Worm (Caenorhabditis elegans) whole organism, L4 larva: Measurements from ENCODE around the gene Y71H2AM.11.

Source experiments
- F26F4.8 ChIP-seq: fragments of 200-800 bp; sonication (Bioruptor generic); conservative IDR thresholded peaks from 2 replicates; pipeline ENCODE4 v1.3.6; 2022; ENCODE audit warnings: missing genetic modification characterization, missing compliant biosample characterization
- R02D3.7 ChIP-seq: fragments of 150-350 bp; sonication (generic microtip); optimal IDR thresholded peaks from 3 replicates; lab custom pipeline; 2014; ENCODE audit warnings: missing biosample characterization, missing genetic modification characterization
- T20F7.1 ChIP-seq: fragments of 200-800 bp; sonication (Bioruptor generic); optimal IDR thresholded peaks from 2 replicates; lab custom pipeline; 2018; ENCODE audit warnings: mild to moderate bottlenecking, missing genetic modification characterization, missing compliant biosample characterization
- Y48G9A.11 ChIP-seq: fragments of 200-800 bp; sonication (Bioruptor generic); IDR thresholded peaks from 2 replicates; pipeline ENCODE4 v1.3.6; 2022; ENCODE audit warnings: missing genetic modification reagents, missing genetic modification characterization, missing compliant biosample characterization
- ZK337.2 ChIP-seq: fragments of 200-800 bp; sonication (Bioruptor generic); IDR thresholded peaks from 2 replicates; pipeline ENCODE4 v1.3.6; 2022; ENCODE audit warnings: missing genetic modification reagents, missing genetic modification characterization, missing compliant biosample characterization
- daf-12 ChIP-seq: fragments of 150-350 bp; optimal IDR thresholded peaks from 2 replicates; lab custom pipeline; 2014; ENCODE audit warnings: missing biosample characterization, missing genetic modification reagents, missing genetic modification characterization
- dmd-6 ChIP-seq: fragments of 200-800 bp; sonication (Bioruptor generic); IDR thresholded peaks from 2 replicates; pipeline ENCODE4 v1.3.6; 2022; ENCODE audit warnings: missing genetic modification reagents, missing genetic modification characterization, missing compliant biosample characterization
- duxl-1 ChIP-seq: sonication (generic microtip); optimal IDR thresholded peaks from 2 replicates; lab custom pipeline; 2016; ENCODE audit warnings: mild to moderate bottlenecking, missing genetic modification characterization, moderate library complexity, missing compliant biosample characterization; ENCODE audit not compliant: poor library complexity
- egl-27 ChIP-seq: sonication (generic microtip); optimal IDR thresholded peaks from 3 replicates; lab custom pipeline; 2017; ENCODE audit warnings: missing biosample characterization, missing genetic modification reagents, missing genetic modification characterization
- egl-43 ChIP-seq: fragments of 200-800 bp; sonication (Bioruptor generic); IDR thresholded peaks from 2 replicates; pipeline ENCODE4 v1.3.6; 2022; ENCODE audit warnings: missing genetic modification reagents, missing genetic modification characterization, missing compliant biosample characterization
- gei-8 ChIP-seq: fragments of 200-800 bp; sonication (Bioruptor generic); optimal IDR thresholded peaks from 2 replicates; lab custom pipeline; 2018; ENCODE audit warnings: mild to moderate bottlenecking, missing genetic modification characterization, missing compliant biosample characterization
- hif-1 ChIP-seq, 2 experiments: sonication (generic microtip); optimal IDR thresholded peaks; 2 replicates each; lab custom pipeline; 2016 to 2017; ENCODE audit warnings: missing compliant biosample characterization in 2 of 2, missing genetic modification characterization in 2 of 2, missing genetic modification reagents in 2 of 2, missing genotype in 2 of 2, mild to moderate bottlenecking in 1 of 2
- hlh-11 ChIP-seq: fragments of 200-800 bp; sonication (Bioruptor generic); optimal IDR thresholded peaks from 2 replicates; lab custom pipeline; 2018; ENCODE audit warnings: mild to moderate bottlenecking, missing genetic modification characterization, missing compliant biosample characterization
- hlh-30 ChIP-seq: sonication (generic microtip); optimal IDR thresholded peaks from 2 replicates; lab custom pipeline; 2017; ENCODE audit warnings: antibody characterized with exemption, mild to moderate bottlenecking, missing genetic modification characterization, missing compliant biosample characterization; ENCODE audit not compliant: insufficient read depth
- hmg-1.1 ChIP-seq: fragments of 200-800 bp; sonication (Bioruptor generic); IDR thresholded peaks from 2 replicates; pipeline ENCODE4 v1.3.6; 2022; ENCODE audit warnings: missing genetic modification reagents, missing genetic modification characterization, missing compliant biosample characterization
- lin-1 ChIP-seq: fragments of 200-800 bp; sonication (Bioruptor generic); IDR thresholded peaks from 2 replicates; pipeline ENCODE4 v1.3.6; 2022; ENCODE audit warnings: missing genetic modification reagents, missing genetic modification characterization, missing compliant biosample characterization
- lin-15B ChIP-seq: fragments of 150-350 bp; sonication (generic microtip); optimal IDR thresholded peaks from 3 replicates; lab custom pipeline; 2014; ENCODE audit warnings: missing biosample characterization, missing genetic modification characterization
- lin-39 ChIP-seq: fragments of 150-350 bp; optimal IDR thresholded peaks from 2 replicates; lab custom pipeline; 2014; ENCODE audit warnings: missing biosample characterization, missing genetic modification reagents, missing genetic modification characterization
- lsy-2 ChIP-seq, 2 experiments: fragments of 150-350 bp in 1 of 2; sonication (generic microtip) in 1 of 2; optimal IDR thresholded peaks; 2 replicates each; lab custom pipeline; 2014 to 2017; ENCODE audit warnings: missing biosample characterization in 2 of 2, missing genetic modification characterization in 2 of 2
- mdl-1 ChIP-seq, 2 experiments: fragments of 150-350 bp in 1 of 2; sonication (generic microtip) in 1 of 2; optimal IDR thresholded peaks; 2 replicates each; lab custom pipeline; 2014 to 2017; ENCODE audit warnings: missing biosample characterization in 2 of 2, missing genetic modification characterization in 2 of 2
- mxl-2 ChIP-seq: fragments of 200-800 bp; sonication (Bioruptor generic); conservative IDR thresholded peaks from 2 replicates; pipeline ENCODE4 v1.3.6; 2022; ENCODE audit warnings: missing genetic modification reagents, missing genetic modification characterization, missing compliant biosample characterization
- mxl-3 ChIP-seq: fragments of 200-800 bp; sonication (Bioruptor generic); optimal IDR thresholded peaks from 2 replicates; lab custom pipeline; 2018; ENCODE audit warnings: mild to moderate bottlenecking, missing genetic modification characterization, missing compliant biosample characterization
- nhr-25 ChIP-seq: sonication (generic microtip); optimal IDR thresholded peaks from 2 replicates; lab custom pipeline; 2017; ENCODE audit warnings: missing genetic modification characterization, mild to moderate bottlenecking, missing compliant biosample characterization, antibody characterized with exemption, moderate library complexity, borderline replicate concordance; ENCODE audit not compliant: insufficient read depth
- nhr-28 ChIP-seq: fragments of 150-350 bp; optimal IDR thresholded peaks from 2 replicates; lab custom pipeline; 2014; ENCODE audit warnings: missing biosample characterization, missing genetic modification characterization
- nhr-6 ChIP-seq: fragments of 150-350 bp; optimal IDR thresholded peaks from 2 replicates; lab custom pipeline; 2014; ENCODE audit warnings: missing biosample characterization, missing genetic modification characterization
- nhr-77 ChIP-seq: fragments of 150-350 bp; optimal IDR thresholded peaks from 2 replicates; lab custom pipeline; 2014; ENCODE audit warnings: missing biosample characterization, missing genetic modification characterization
- pha-4 ChIP-seq, 2 experiments: fragments of 150-350 bp in 1 of 2; fragments of 200-800 bp in 1 of 2; sonication (Bioruptor generic) in 1 of 2; IDR thresholded peaks in 1 of 2; optimal IDR thresholded peaks in 1 of 2; 2 replicates each; pipeline versions ENCODE4 v1.3.6 to Lab custom; 2014 to 2022; ENCODE audit warnings: missing genetic modification characterization in 2 of 2, missing genetic modification reagents in 2 of 2, missing biosample characterization in 1 of 2, missing compliant biosample characterization in 1 of 2
- php-3 ChIP-seq: fragments of 200-800 bp; sonication (Bioruptor generic); IDR thresholded peaks from 2 replicates; pipeline ENCODE4 v1.3.6; 2022; ENCODE audit warnings: missing genetic modification reagents, missing genetic modification characterization, missing compliant biosample characterization
- pqm-1 ChIP-seq: sonication (generic microtip); optimal IDR thresholded peaks from 2 replicates; lab custom pipeline; 2017; ENCODE audit warnings: missing biosample characterization, missing genetic modification characterization
- set-16 ChIP-seq: fragments of 200-800 bp; sonication (Bioruptor generic); IDR thresholded peaks from 2 replicates; pipeline ENCODE4 v1.3.6; 2022; ENCODE audit warnings: missing genetic modification reagents, missing genetic modification characterization, missing compliant biosample characterization
- snpc-1.2 ChIP-seq: fragments of 200-800 bp; sonication (Bioruptor generic); IDR thresholded peaks from 2 replicates; pipeline ENCODE4 v1.3.6; 2022; ENCODE audit warnings: missing genetic modification reagents, missing genetic modification characterization, missing compliant biosample characterization
- unc-62 ChIP-seq, 3 experiments: fragments of 150-350 bp in 1 of 3; sonication (generic microtip); optimal IDR thresholded peaks in 2 of 3; peaks in 1 of 3; 1 replicate in 1 of 3; 2 replicates in 2 of 3; lab custom pipeline; 2014 to 2017; ENCODE audit warnings: missing biosample characterization in 3 of 3, missing genetic modification characterization in 3 of 3, missing genetic modification reagents in 3 of 3, missing genotype in 1 of 3
- vab-7 ChIP-seq: fragments of 200-800 bp; sonication (Bioruptor generic); IDR thresholded peaks from 2 replicates; pipeline ENCODE4 v1.3.6; 2022; ENCODE audit warnings: missing genetic modification reagents, missing genetic modification characterization, missing compliant biosample characterization
- zag-1 ChIP-seq: fragments of 150-350 bp; optimal IDR thresholded peaks from 2 replicates; lab custom pipeline; 2014; ENCODE audit warnings: missing biosample characterization, missing genetic modification characterization
- zip-11 ChIP-seq: fragments of 200-800 bp; sonication (Bioruptor generic); IDR thresholded peaks from 2 replicates; pipeline ENCODE4 v1.3.6; 2022; ENCODE audit warnings: missing genetic modification characterization, missing compliant biosample characterization
- zip-2 ChIP-seq: fragments of 150-350 bp; optimal IDR thresholded peaks from 2 replicates; lab custom pipeline; 2014; ENCODE audit warnings: missing biosample characterization, missing genetic modification characterization
- ztf-7 ChIP-seq: fragments of 150-350 bp; optimal IDR thresholded peaks from 2 replicates; lab custom pipeline; 2014; ENCODE audit warnings: missing biosample characterization, missing genetic modification characterization

The Y71H2AM.11 gene

DNA sequence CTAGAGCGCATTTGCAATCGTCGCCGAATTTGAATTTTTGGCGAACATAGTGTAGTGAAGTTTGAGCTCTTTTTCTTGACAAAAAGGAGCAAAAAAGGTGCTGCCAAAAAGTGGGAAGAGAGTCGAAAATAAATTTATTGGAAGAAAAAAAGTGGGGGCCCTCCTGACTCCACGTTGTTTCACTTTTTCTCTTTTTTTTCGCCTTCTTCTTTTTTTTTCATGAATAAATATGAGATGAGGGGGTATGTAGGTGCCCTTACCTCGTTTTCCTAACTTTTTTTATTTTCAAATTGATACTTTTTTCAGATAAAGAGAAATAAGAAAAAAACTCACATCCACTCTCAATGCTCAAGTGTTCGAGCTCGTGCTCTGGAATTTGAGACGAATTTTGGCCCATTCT, 38.8 kb downstream of the Y71H2AM.11 start, which contains the start of the genes Y71H2AL.2, Y71H2AL.4 and pbo-1:
Gene Y71H2AL.2 (plus strand): TSS at position 301 of the 400 bp plus-strand sequence.
Gene Y71H2AL.4 (plus strand): TSS at position 345 of the 400 bp plus-strand sequence.
Gene pbo-1 (minus strand): TSS at position 400 of the 400 bp plus-strand sequence.
- TF ChIP-seq ZK337.2 (GFP tag; lab: Robert Waterston, UW) (no peak), hif-1 (tag; optimal IDR thresholded peaks at IDR 0.05; lab: Kevin White, UChicago) (no peak)

DNA sequence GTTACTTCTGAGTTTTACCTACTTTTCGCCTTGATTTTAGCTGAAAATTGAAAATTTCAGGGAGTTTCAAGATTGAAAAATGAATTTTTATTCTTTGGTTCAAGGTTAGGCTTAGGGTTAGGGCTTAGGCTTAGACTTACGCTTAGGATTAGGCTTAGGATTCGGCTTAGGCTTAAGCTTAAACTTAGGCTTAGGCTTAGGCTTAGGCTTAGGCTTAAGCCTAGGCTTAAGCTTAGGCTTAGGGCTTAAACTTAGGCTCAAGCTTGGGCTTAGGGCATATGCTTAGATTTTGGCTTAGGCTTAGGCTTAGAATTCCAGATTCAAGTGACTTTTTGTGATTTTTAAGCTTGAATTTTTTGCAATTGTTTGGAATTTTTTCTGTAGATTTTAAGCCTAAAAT, 41.5 kb downstream of the Y71H2AM.11 start:
- TF ChIP-seq unc-62 (GFP tag; optimal IDR thresholded peaks at IDR 0.05 in 1 of 2; lab: Kevin White, UChicago), result no peak
- TF ChIP-seq unc-62 (tag; optimal IDR thresholded peaks at IDR 0.05; lab: Kevin White, UChicago), result no peak
- TF ChIP-seq pha-4 (GFP tag; IDR thresholded peaks at IDR 0.05; lab: Robert Waterston, UW), result no peak
- no peak for TF ChIP-seq pha-4 (tag; optimal IDR thresholded peaks at IDR 0.05; lab: Kevin White, UChicago)
- TF ChIP-seq zag-1, result no peak
- TF ChIP-seq T20F7.1, result no peak
- no peak for TF ChIP-seq nhr-77
- TF ChIP-seq nhr-25 (tag; lab: Kevin White, UChicago), result no peak
- no peak for TF ChIP-seq lin-39 (tag; lab: Kevin White, UChicago)
- no peak for TF ChIP-seq zip-11
- no peak for TF ChIP-seq snpc-1.2 (GFP tag; lab: Robert Waterston, UW)
- TF ChIP-seq lin-15B (tag; lab: Kevin White, UChicago), result no peak
- no peak for TF ChIP-seq duxl-1 (tag; lab: Kevin White, UChicago)
- no peak for TF ChIP-seq ztf-7 (tag; lab: Kevin White, UChicago)
- no peak for TF ChIP-seq nhr-6 (tag; lab: Kevin White, UChicago)
- TF ChIP-seq mdl-1 (tag; optimal IDR thresholded peaks at IDR 0.05; lab: Kevin White, UChicago), result no peak
- no peak for TF ChIP-seq egl-27 (tag; lab: Kevin White, UChicago)
- no peak for TF ChIP-seq gei-8

DNA sequence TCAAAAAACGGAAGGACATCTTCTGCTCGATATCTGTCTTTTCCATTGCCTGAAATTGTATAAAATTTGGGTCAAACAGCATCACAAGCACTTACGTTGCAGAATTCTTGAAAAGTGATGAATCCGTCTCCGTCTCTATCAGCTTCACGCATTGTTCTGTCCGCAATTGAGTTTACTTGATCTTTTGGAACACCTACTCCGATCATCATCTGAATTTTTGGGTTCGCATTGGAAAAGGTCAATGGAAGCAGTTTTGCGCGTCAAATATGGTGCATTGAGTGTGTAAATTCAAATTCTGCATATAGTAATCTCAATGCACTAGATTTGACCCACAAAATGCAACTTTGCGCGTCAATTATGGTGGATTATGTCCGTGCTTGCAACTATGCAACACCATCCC, 43.3 kb downstream of the Y71H2AM.11 start:
- TF ChIP-seq unc-62 (GFP tag; optimal IDR thresholded peaks at IDR 0.05 in 1 of 2; lab: Kevin White, UChicago) (peak in 1 of 2 experiments; percentile 97), unc-62 (tag; optimal IDR thresholded peaks at IDR 0.05; lab: Kevin White, UChicago) (no peak), hmg-1.1 (GFP tag; lab: Robert Waterston, UW) (no peak)
- TF ChIP-seq, all 104 proteins: peak for 1

DNA sequence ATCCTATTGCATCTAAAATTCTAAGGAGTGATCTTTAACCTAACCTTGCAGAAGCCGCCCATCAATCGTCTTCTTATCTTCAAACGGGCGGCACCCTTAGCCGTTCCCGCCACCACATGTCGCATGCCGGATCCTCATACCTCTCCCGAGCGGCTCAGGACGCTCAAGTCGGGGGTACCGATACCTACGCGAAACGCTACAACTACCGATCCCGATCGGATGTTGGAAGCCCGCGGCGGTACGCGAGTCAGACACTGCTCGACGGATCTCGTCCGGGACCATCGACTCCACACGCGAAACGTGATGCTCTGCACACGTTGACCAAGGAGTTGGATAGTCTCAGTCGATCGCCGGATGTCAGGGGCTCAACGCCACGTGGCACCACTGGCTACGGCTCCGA, 45.5 kb downstream of the Y71H2AM.11 start:
- TF ChIP-seq hmg-1.1 (GFP tag; lab: Robert Waterston, UW) (no peak), mxl-2 (no peak), F26F4.8 (GFP tag; lab: Robert Waterston, UW) (peak; percentile 37; the same call in 1 of the 2 replicates), gei-8 (no peak), set-16 (GFP tag; lab: Robert Waterston, UW) (peak; percentile 85)
- TF ChIP-seq, all 104 proteins: peak for 2

DNA sequence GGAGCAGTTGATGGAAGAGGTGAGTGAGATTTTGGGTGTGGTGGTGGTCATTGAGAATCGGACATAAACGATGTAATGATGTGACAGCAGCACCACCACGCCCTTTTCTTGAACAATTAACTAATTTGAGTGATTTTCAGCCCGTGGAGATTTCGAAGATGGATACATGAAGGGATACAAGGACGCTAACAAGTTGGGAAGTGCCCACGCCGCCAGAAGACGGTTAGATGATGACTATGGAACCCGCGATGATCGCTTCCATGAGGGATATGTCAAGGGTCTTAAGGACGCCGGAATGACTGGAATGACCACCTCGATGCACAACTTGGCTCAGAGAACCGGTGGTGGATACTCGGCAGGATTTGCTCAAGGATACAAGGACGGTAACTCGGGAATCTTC, 46.9 kb downstream of the Y71H2AM.11 start:
- TF ChIP-seq lsy-2 (tag; optimal IDR thresholded peaks at IDR 0.05; lab: Kevin White, UChicago), result no peak
- peak in 1 of 2 experiments; percentile 96 for TF ChIP-seq unc-62 (GFP tag; optimal IDR thresholded peaks at IDR 0.05 in 1 of 2; lab: Kevin White, UChicago)
- TF ChIP-seq unc-62 (tag; optimal IDR thresholded peaks at IDR 0.05; lab: Kevin White, UChicago), result no peak
- TF ChIP-seq, all 104 proteins: peak for 1

DNA sequence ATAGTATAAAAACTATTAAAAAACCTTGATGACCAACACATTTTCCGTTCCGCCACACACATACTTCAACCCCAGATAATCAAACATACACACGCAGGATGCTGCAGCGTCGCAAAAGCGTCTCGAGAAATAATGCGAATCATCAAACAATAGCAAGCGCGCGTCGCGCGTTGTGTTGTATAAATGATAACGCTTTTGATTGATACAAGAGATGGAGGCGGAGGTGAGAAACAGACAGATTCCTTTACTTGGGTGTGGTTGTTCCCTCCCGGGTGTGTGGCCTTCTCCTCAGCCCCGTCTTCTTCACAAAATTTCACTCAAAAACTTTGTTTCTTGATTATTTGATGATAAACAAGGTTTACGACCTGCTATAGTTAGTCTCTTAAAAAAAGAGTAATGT, 48.8 kb downstream of the Y71H2AM.11 start:
- peak; percentile 50 for TF ChIP-seq dmd-6 (GFP tag; lab: Robert Waterston, UW)
- 0 out of 2 replicates have a peak, but pooled peaks have one; percentile 8 for TF ChIP-seq snpc-1.2 (GFP tag; lab: Robert Waterston, UW)
- TF ChIP-seq pha-4 (GFP tag; IDR thresholded peaks at IDR 0.05; lab: Robert Waterston, UW), result no peak
- no peak for TF ChIP-seq pha-4 (tag; optimal IDR thresholded peaks at IDR 0.05; lab: Kevin White, UChicago)
- TF ChIP-seq Y48G9A.11 (GFP tag; lab: Robert Waterston, UW), result no peak
- peak; percentile 75 for TF ChIP-seq nhr-28 (tag; lab: Kevin White, UChicago)
- peak; percentile 59 for TF ChIP-seq pqm-1 (tag; lab: Kevin White, UChicago)
- TF ChIP-seq egl-43 (GFP tag; lab: Robert Waterston, UW), result no peak
- TF ChIP-seq hlh-11 (tag; lab: Kevin White, UChicago), result peak; percentile 56
- TF ChIP-seq unc-62 (GFP tag; optimal IDR thresholded peaks at IDR 0.05 in 1 of 2; lab: Kevin White, UChicago), result peak in 1 of 2 experiments; percentile 77
- TF ChIP-seq unc-62 (tag; optimal IDR thresholded peaks at IDR 0.05; lab: Kevin White, UChicago), result no peak
- no peak for TF ChIP-seq vab-7 (GFP tag; lab: Robert Waterston, UW)
- TF ChIP-seq zip-2 (tag; lab: Kevin White, UChicago), result no peak
- TF ChIP-seq R02D3.7, result no peak
- no peak for TF ChIP-seq T20F7.1
- TF ChIP-seq php-3, result peak; percentile 54; the same call in 1 of the 2 replicates
- TF ChIP-seq egl-27 (tag; lab: Kevin White, UChicago), result no peak
- TF ChIP-seq lin-1 (GFP tag; lab: Robert Waterston, UW), result no peak
- no peak for TF ChIP-seq hlh-30 (tag; lab: Kevin White, UChicago)
- peak; percentile 83 for TF ChIP-seq mxl-3 (GFP tag; lab: Kevin White, UChicago)
- no peak for TF ChIP-seq daf-12 (tag; lab: Kevin White, UChicago)
- TF ChIP-seq, all 104 proteins: peak for 8
